Worm (Caenorhabditis elegans) whole organism, late embryonic: Measurements from ENCODE around the gene old-1.

Experiments used
- C38D4.7 ChIP-seq: fragments of 200-800 bp; sonication (Bioruptor generic); optimal IDR thresholded peaks from 2 replicates; lab custom pipeline; 2018; ENCODE audit warnings: mild to moderate bottlenecking, missing genetic modification characterization, moderate library complexity, missing compliant biosample characterization
- ama-1 ChIP-seq: fragments of 150-350 bp; optimal IDR thresholded peaks from 2 replicates; lab custom pipeline; 2014
- che-1 ChIP-seq: sonication (generic microtip); optimal IDR thresholded peaks from 2 replicates; lab custom pipeline; 2016; ENCODE audit warnings: mild to moderate bottlenecking, missing genetic modification characterization, missing compliant biosample characterization
- dve-1 ChIP-seq: sonication (generic microtip); optimal IDR thresholded peaks from 2 replicates; lab custom pipeline; 2017; ENCODE audit warnings: antibody characterized with exemption, mild to moderate bottlenecking, missing genetic modification characterization, missing compliant biosample characterization
- hlh-30 ChIP-seq: sonication (generic microtip); optimal IDR thresholded peaks from 2 replicates; lab custom pipeline; 2017; ENCODE audit warnings: antibody characterized with exemption, missing genetic modification characterization, missing compliant biosample characterization; ENCODE audit not compliant: insufficient read depth
- lin-11 ChIP-seq: fragments of 200-800 bp; sonication (Bioruptor generic); optimal IDR thresholded peaks from 2 replicates; lab custom pipeline; 2018; ENCODE audit warnings: mild to moderate bottlenecking, missing genetic modification characterization, missing compliant biosample characterization
- tbx-2 ChIP-seq: sonication (generic microtip); optimal IDR thresholded peaks from 2 replicates; lab custom pipeline; 2016; ENCODE audit warnings: missing genetic modification characterization, missing compliant biosample characterization
- unc-42 ChIP-seq: sonication (generic microtip); optimal IDR thresholded peaks from 2 replicates; lab custom pipeline; 2016; ENCODE audit warnings: missing genotype, missing genetic modification characterization, missing compliant biosample characterization

- TF ChIP-seq C38D4.7 (GFP tag; lab: Kevin White, UChicago): no peak
- no peak for TF ChIP-seq dve-1 (tag; lab: Kevin White, UChicago)
- TF ChIP-seq tbx-2: no peak
- TF ChIP-seq unc-42 (tag; lab: Kevin White, UChicago): no peak
- no peak for TF ChIP-seq ama-1
- no peak for TF ChIP-seq lin-11 (tag; lab: Kevin White, UChicago)
- no peak for TF ChIP-seq hlh-30 (tag; lab: Kevin White, UChicago)
- no peak for TF ChIP-seq che-1 (tag; lab: Kevin White, UChicago)
Measured at ce11 chrII:9880826-9881225, 12.3 kb upstream of the old-1 start, which contains the start of gene C08H9.15.
